Worm (Caenorhabditis elegans): ENCODE measurements around the gene col-151.

The col-151 gene

ce11 chrV:10387412-10387811 is 7.6 kb downstream of the col-151 start:
- no peak for TF ChIP-seq mab-5 (tag; optimal IDR thresholded peaks at IDR 0.05)
- TF ChIP-seq sptf-1 (tag; optimal IDR thresholded peaks at IDR 0.05) = no peak
- TF ChIP-seq ceh-83 (GFP tag; optimal IDR thresholded peaks at IDR 0.05) = no peak
- no peak for TF ChIP-seq nhr-28 (tag; optimal IDR thresholded peaks at IDR 0.05)
- TF ChIP-seq lin-13 (tag; optimal IDR thresholded peaks at IDR 0.05) = no peak
- TF ChIP-seq nhr-76 (tag; optimal IDR thresholded peaks at IDR 0.05) = no peak
- no peak for TF ChIP-seq M03D4.4 (tag; optimal IDR thresholded peaks at IDR 0.05)
- no peak for TF ChIP-seq unc-120 (tag; optimal IDR thresholded peaks at IDR 0.05; ENCODE audit: poor library complexity, severe bottlenecking)
- TF ChIP-seq unc-62 (GFP tag; optimal IDR thresholded peaks at IDR 0.05) = no peak
- no peak for TF ChIP-seq ceh-39 (tag; optimal IDR thresholded peaks at IDR 0.05)
- no peak for TF ChIP-seq cnd-1 (tag; optimal IDR thresholded peaks at IDR 0.05)
- TF ChIP-seq mep-1 (tag; optimal IDR thresholded peaks at IDR 0.05) = no peak
- no peak for TF ChIP-seq ham-2 (GFP tag; optimal IDR thresholded peaks at IDR 0.05)
- TF ChIP-seq lin-32 (GFP tag; optimal IDR thresholded peaks at IDR 0.05) = no peak
- TF ChIP-seq lsy-2 (tag; optimal IDR thresholded peaks at IDR 0.05) = no peak
- TF ChIP-seq bed-3 (GFP tag; optimal IDR thresholded peaks at IDR 0.05) = no peak
- no peak for TF ChIP-seq ztf-11 (tag; optimal IDR thresholded peaks at IDR 0.05)
- no peak for TF ChIP-seq blmp-1 (tag; optimal IDR thresholded peaks at IDR 0.05)
- TF ChIP-seq tbx-8 (GFP tag; optimal IDR thresholded peaks at IDR 0.05) = no peak
- TF ChIP-seq nhr-237 (tag; optimal IDR thresholded peaks at IDR 0.05) = no peak

- TF ChIP-seq lin-13 (tag; optimal IDR thresholded peaks at IDR 0.05) = no peak
- TF ChIP-seq mep-1 (tag; optimal IDR thresholded peaks at IDR 0.05) = no peak
- no peak for TF ChIP-seq sem-2 (GFP tag; optimal IDR thresholded peaks at IDR 0.05)
- TF ChIP-seq bed-3 (GFP tag; optimal IDR thresholded peaks at IDR 0.05) = no peak
- no peak for TF ChIP-seq nhr-76 (tag; optimal IDR thresholded peaks at IDR 0.05)
- TF ChIP-seq nhr-2 (tag; optimal IDR thresholded peaks at IDR 0.05) = no peak
- TF ChIP-seq zip-8 (tag; optimal IDR thresholded peaks at IDR 0.05) = no peak
- no peak for TF ChIP-seq ztf-11 (tag; optimal IDR thresholded peaks at IDR 0.05)
- TF ChIP-seq unc-62 (GFP tag; optimal IDR thresholded peaks at IDR 0.05) = no peak
- TF ChIP-seq nhr-237 (tag; optimal IDR thresholded peaks at IDR 0.05) = no peak
- no peak for TF ChIP-seq tbx-8 (GFP tag; optimal IDR thresholded peaks at IDR 0.05)
- no peak for TF ChIP-seq unc-39 (tag; optimal IDR thresholded peaks at IDR 0.05)
- TF ChIP-seq elt-3 (tag; optimal IDR thresholded peaks at IDR 0.05) = no peak
Observed at ce11 chrV:10383950-10384349, 11.1 kb downstream of the col-151 start, which contains the start of gene spe-10. spe-10 (plus strand) TSS chrV:10384250.

- TF ChIP-seq ham-2 (GFP tag; optimal IDR thresholded peaks at IDR 0.05) (no peak), pha-4 (tag; optimal IDR thresholded peaks at IDR 0.05) (no peak)
Observed at ce11 chrV:10382142-10382541, 12.9 kb downstream of the col-151 start, which contains the start of gene pqn-2. pqn-2 (plus strand) TSS chrV:10382442.

- no peak for TF ChIP-seq zip-8 (tag; optimal IDR thresholded peaks at IDR 0.05)
- no peak for TF ChIP-seq lin-32 (GFP tag; optimal IDR thresholded peaks at IDR 0.05)
- no peak for TF ChIP-seq unc-62 (GFP tag; optimal IDR thresholded peaks at IDR 0.05)
Observed at ce11 chrV:10381726-10382125, 13.3 kb downstream of the col-151 start, which contains the start of gene abu-1. abu-1 (minus strand) TSS chrV:10381826.

ce11 chrV:10379761-10380160 is 15.3 kb downstream of the col-151 start:
- TF ChIP-seq mls-2 (tag; optimal IDR thresholded peaks at IDR 0.05) (no peak), sptf-1 (tag; optimal IDR thresholded peaks at IDR 0.05) (no peak), unc-62 (GFP tag; optimal IDR thresholded peaks at IDR 0.05) (no peak), pha-4 (tag; optimal IDR thresholded peaks at IDR 0.05) (no peak), nhr-2 (tag; optimal IDR thresholded peaks at IDR 0.05) (no peak), M03D4.4 (tag; optimal IDR thresholded peaks at IDR 0.05) (no peak), zip-8 (tag; optimal IDR thresholded peaks at IDR 0.05) (no peak), sem-2 (GFP tag; optimal IDR thresholded peaks at IDR 0.05) (no peak)

ce11 chrV:10379293-10379692 is 15.7 kb downstream of the col-151 start, which contains the start of gene AC3.12:
AC3.12 (minus strand) TSS chrV:10379393.
- no peak for TF ChIP-seq elt-3 (tag; optimal IDR thresholded peaks at IDR 0.05)
- no peak for TF ChIP-seq M03D4.4 (tag; optimal IDR thresholded peaks at IDR 0.05)
- no peak for TF ChIP-seq unc-39 (tag; optimal IDR thresholded peaks at IDR 0.05)
- no peak for TF ChIP-seq sem-2 (GFP tag; optimal IDR thresholded peaks at IDR 0.05)
- no peak for TF ChIP-seq ceh-83 (GFP tag; optimal IDR thresholded peaks at IDR 0.05)
- no peak for TF ChIP-seq cnd-1 (tag; optimal IDR thresholded peaks at IDR 0.05)
- no peak for TF ChIP-seq snpc-4 (tag; optimal IDR thresholded peaks at IDR 0.05)
- TF ChIP-seq nhr-28 (tag; optimal IDR thresholded peaks at IDR 0.05) = no peak
- TF ChIP-seq lin-13 (tag; optimal IDR thresholded peaks at IDR 0.05) = no peak
- TF ChIP-seq pha-4 (tag; optimal IDR thresholded peaks at IDR 0.05) = no peak
- no peak for TF ChIP-seq hlh-1 (tag; optimal IDR thresholded peaks at IDR 0.05)
- TF ChIP-seq unc-62 (GFP tag; optimal IDR thresholded peaks at IDR 0.05) = no peak
- TF ChIP-seq nhr-237 (tag; optimal IDR thresholded peaks at IDR 0.05) = no peak
- TF ChIP-seq ceh-39 (tag; optimal IDR thresholded peaks at IDR 0.05) = no peak
- TF ChIP-seq ham-2 (GFP tag; optimal IDR thresholded peaks at IDR 0.05) = no peak

All from whole organism, mixed stage, embryonic.